Fruit fly (Drosophila melanogaster) whole organism, pupa: ENCODE results near the gene Rpn10.
A peak's percentile ranks its signal among the peaks of the same experiment; 100 is the strongest.

Source experiments
- CG10348 ChIP-seq: fragments of 200-800 bp; sonication (Bioruptor generic); IDR thresholded peaks from 2 replicates; pipeline ENCODE4 v1.3.6; 2022; ENCODE audit warnings: missing biosample characterization, missing genetic modification characterization
- CG12605 ChIP-seq: fragments of 200-800 bp; sonication (Bioruptor generic); IDR thresholded peaks from 2 replicates; pipeline ENCODE4 v1.3.6; 2022; ENCODE audit warnings: missing biosample characterization, missing genetic modification characterization
- CG13204 ChIP-seq: fragments of 200-800 bp; sonication (Bioruptor generic); optimal IDR thresholded peaks from 2 replicates; lab custom pipeline; 2018; ENCODE audit warnings: missing biosample characterization, mild to moderate bottlenecking, missing genetic modification characterization, moderate library complexity
- CG14655 ChIP-seq: fragments of 200-800 bp; sonication (Bioruptor generic); optimal IDR thresholded peaks from 3 replicates; lab custom pipeline; 2017; ENCODE audit warnings: mild to moderate bottlenecking, missing biosample characterization, missing genetic modification reagents, missing genetic modification characterization
- CG15710 ChIP-seq: fragments of 200-800 bp; sonication (Bioruptor generic); optimal IDR thresholded peaks from 2 replicates; lab custom pipeline; 2018; ENCODE audit warnings: missing biosample characterization, mild to moderate bottlenecking, missing genetic modification characterization, moderate library complexity
- CG17806 ChIP-seq: fragments of 200-800 bp; sonication (Bioruptor generic); optimal IDR thresholded peaks from 2 replicates; lab custom pipeline; 2018; ENCODE audit warnings: missing biosample characterization, mild to moderate bottlenecking, missing genetic modification characterization, moderate library complexity
- CG32121 ChIP-seq: fragments of 200-800 bp; sonication (Bioruptor generic); IDR thresholded peaks from 2 replicates; pipeline ENCODE4 v1.3.6; 2022; ENCODE audit warnings: missing biosample characterization, missing genetic modification characterization
- CG34367 ChIP-seq: fragments of 200-800 bp; sonication (Bioruptor generic); optimal IDR thresholded peaks from 2 replicates; lab custom pipeline; 2018; ENCODE audit warnings: missing biosample characterization, mild to moderate bottlenecking, missing genetic modification characterization
- CG4496 ChIP-seq: fragments of 200-800 bp; sonication (Bioruptor generic); IDR thresholded peaks from 3 replicates; pipeline ENCODE4 v1.3.6; 2022; ENCODE audit warnings: missing biosample characterization, missing genetic modification characterization
- CG8159 ChIP-seq: fragments of 200-800 bp; sonication (Bioruptor generic); optimal IDR thresholded peaks from 3 replicates; lab custom pipeline; 2018; ENCODE audit warnings: missing biosample characterization, mild to moderate bottlenecking, missing genetic modification characterization, moderate library complexity
- CG8301 ChIP-seq: fragments of 200-800 bp; sonication (Bioruptor generic); optimal IDR thresholded peaks from 2 replicates; lab custom pipeline; 2018; ENCODE audit warnings: missing biosample characterization, mild to moderate bottlenecking, missing genetic modification characterization
- CG9948 ChIP-seq: fragments of 200-800 bp; sonication (Bioruptor generic); optimal IDR thresholded peaks from 2 replicates; lab custom pipeline; 2018; ENCODE audit warnings: missing biosample characterization, mild to moderate bottlenecking, missing genetic modification characterization, moderate library complexity
- D1 ChIP-seq: fragments of 200-800 bp; sonication (Bioruptor generic); optimal IDR thresholded peaks from 2 replicates; lab custom pipeline; 2018; ENCODE audit warnings: missing biosample characterization, mild to moderate bottlenecking, missing genetic modification characterization, moderate library complexity
- EcR ChIP-seq: fragments of 200-800 bp; sonication (Bioruptor generic); optimal IDR thresholded peaks from 3 replicates; lab custom pipeline; 2019; ENCODE audit warnings: missing biosample characterization, missing genetic modification characterization, mild to moderate bottlenecking, moderate library complexity, missing genetic modification reagents
- Ets98B ChIP-seq: fragments of 200-800 bp; sonication (Bioruptor generic); IDR thresholded peaks from 2 replicates; pipeline ENCODE4 v1.3.6; 2022; ENCODE audit warnings: missing biosample characterization, missing genetic modification characterization
- Pif1A ChIP-seq: fragments of 200-800 bp; sonication (Bioruptor generic); optimal IDR thresholded peaks from 3 replicates; lab custom pipeline; 2016; ENCODE audit warnings: missing biosample characterization, missing genetic modification characterization
- Pif1B ChIP-seq: fragments of 200-800 bp; sonication (Bioruptor generic); optimal IDR thresholded peaks from 3 replicates; lab custom pipeline; 2016; ENCODE audit warnings: missing biosample characterization, missing genetic modification characterization
- Snoo ChIP-seq: fragments of 200-800 bp; sonication (Bioruptor generic); optimal IDR thresholded peaks from 3 replicates; lab custom pipeline; 2017; ENCODE audit warnings: missing biosample characterization, mild to moderate bottlenecking, missing genetic modification characterization, inconsistent platforms
- fd96Ca ChIP-seq: fragments of 200-800 bp; sonication (Bioruptor generic); IDR thresholded peaks from 3 replicates; pipeline ENCODE4 v1.3.6; 2022; ENCODE audit warnings: missing biosample characterization, missing genetic modification characterization
- gl ChIP-seq: fragments of 200-800 bp; sonication (Bioruptor generic); optimal IDR thresholded peaks from 2 replicates; lab custom pipeline; 2018; ENCODE audit warnings: missing biosample characterization, mild to moderate bottlenecking, missing genetic modification characterization
- rn ChIP-seq: fragments of 200-800 bp; sonication (Bioruptor generic); IDR thresholded peaks from 2 replicates; pipeline ENCODE4 v1.3.6; 2022; ENCODE audit warnings: missing biosample characterization, missing genetic modification characterization

Gene Rpn10

dm6 chr3L:21515823-21516715 is 20.7 kb upstream of the Rpn10 start, which contains the start of the genes SAK and Cdk12:
TSS of gene SAK (minus strand) at chr3L:21515887.
TSS of gene Cdk12 (plus strand) at chr3L:21516306.
- TF ChIP-seq Pif1A (GFP tag; lab: Kevin White, UChicago) (peak; percentile 67), Ets98B (peak; percentile 72), CG17806 (tag; lab: Kevin White, UChicago) (peak; percentile 72), EcR (GFP tag; lab: Kevin White, UChicago) (no peak), CG4496 (GFP tag; lab: Robert Waterston, UW) (peak; percentile 84), CG8159 (peak; percentile 84), CG10348 (GFP tag; lab: Robert Waterston, UW) (peak; percentile 55; the same call in 1 of the 2 replicates), CG12605 (0 out of 2 replicates have a peak, but pooled peaks have one; percentile 42), CG14655 (GFP tag; lab: Kevin White, UChicago) (peak; percentile 87), CG8301 (tag; lab: Kevin White, UChicago) (peak; percentile 56), gl (tag; lab: Kevin White, UChicago) (no peak), CG9948 (tag; lab: Kevin White, UChicago) (peak; percentile 74), CG32121 (GFP tag; lab: Robert Waterston, UW) (peak; percentile 77), Pif1B (GFP tag; lab: Kevin White, UChicago) (peak; percentile 80), CG15710 (tag; lab: Kevin White, UChicago) (peak; percentile 79), Snoo (tag; lab: Kevin White, UChicago) (peak; percentile 77), fd96Ca (GFP tag; lab: Robert Waterston, UW) (peak; percentile 69; the same call in 2 of the 3 replicates), CG34367 (peak; percentile 70), rn (no peak; the same call in 1 of the 2 replicates), D1 (tag; lab: Kevin White, UChicago) (no peak), CG13204 (GFP tag; lab: Kevin White, UChicago) (no peak)

dm6 chr3L:21516716-21517266 is 20.0 kb upstream of the Rpn10 start:
- TF ChIP-seq Snoo (tag; lab: Kevin White, UChicago) (peak; percentile 13), CG14655 (GFP tag; lab: Kevin White, UChicago) (peak; percentile 28), D1 (tag; lab: Kevin White, UChicago) (no peak), CG9948 (tag; lab: Kevin White, UChicago) (peak; percentile 8), CG4496 (GFP tag; lab: Robert Waterston, UW) (no peak), CG17806 (tag; lab: Kevin White, UChicago) (peak; percentile 4), CG8159 (peak; percentile 28), CG34367 (no peak), CG32121 (GFP tag; lab: Robert Waterston, UW) (0 out of 2 replicates have a peak, but pooled peaks have one; percentile 39), CG12605 (0 out of 2 replicates have a peak, but pooled peaks have one; percentile 39), Pif1A (GFP tag; lab: Kevin White, UChicago) (peak; percentile 36), EcR (GFP tag; lab: Kevin White, UChicago) (peak; percentile 77), fd96Ca (GFP tag; lab: Robert Waterston, UW) (0 out of 3 replicates have a peak, but pooled peaks have one; percentile 6), Ets98B (peak; percentile 33; the same call in 1 of the 2 replicates), gl (tag; lab: Kevin White, UChicago) (no peak), Pif1B (GFP tag; lab: Kevin White, UChicago) (peak; percentile 16), rn (no peak), CG13204 (GFP tag; lab: Kevin White, UChicago) (no peak), CG10348 (GFP tag; lab: Robert Waterston, UW) (no peak), CG15710 (tag; lab: Kevin White, UChicago) (peak; percentile 13), CG8301 (tag; lab: Kevin White, UChicago) (peak; percentile 22)

DNA sequence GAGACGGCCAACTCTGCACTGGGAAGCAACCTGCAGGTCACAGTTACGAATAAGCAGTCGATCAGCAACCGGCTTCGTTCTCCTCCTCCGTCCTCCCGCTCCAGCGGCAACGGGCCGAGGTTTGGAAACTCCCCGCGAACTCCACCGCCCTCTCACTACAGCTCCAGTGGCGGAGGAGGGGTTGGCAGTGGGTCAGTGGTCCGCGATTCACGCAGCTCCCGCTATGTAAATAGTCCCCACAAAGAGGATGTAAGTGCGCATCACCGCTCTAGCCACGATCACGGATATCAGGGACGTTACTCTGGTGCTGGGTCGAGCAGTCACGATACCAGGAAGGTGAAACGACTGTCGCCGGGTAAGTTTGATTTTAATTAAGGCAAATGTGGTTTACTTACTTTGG is 18.5 kb upstream of the Rpn10 start:
- no peak for TF ChIP-seq CG15710 (tag; lab: Kevin White, UChicago)
- no peak for TF ChIP-seq CG14655 (GFP tag; lab: Kevin White, UChicago)
- TF ChIP-seq gl (tag; lab: Kevin White, UChicago): no peak
- TF ChIP-seq fd96Ca (GFP tag; lab: Robert Waterston, UW): no peak
- TF ChIP-seq Pif1B (GFP tag; lab: Kevin White, UChicago): no peak
- no peak for TF ChIP-seq Snoo (tag; lab: Kevin White, UChicago)
- no peak for TF ChIP-seq CG10348 (GFP tag; lab: Robert Waterston, UW)
- TF ChIP-seq CG13204 (GFP tag; lab: Kevin White, UChicago): no peak
- TF ChIP-seq CG8301 (tag; lab: Kevin White, UChicago): no peak
- TF ChIP-seq CG32121 (GFP tag; lab: Robert Waterston, UW): no peak
- TF ChIP-seq rn: no peak
- no peak for TF ChIP-seq CG9948 (tag; lab: Kevin White, UChicago)
- TF ChIP-seq D1 (tag; lab: Kevin White, UChicago): no peak
- TF ChIP-seq CG4496 (GFP tag; lab: Robert Waterston, UW): no peak
- no peak for TF ChIP-seq CG8159
- no peak for TF ChIP-seq EcR (GFP tag; lab: Kevin White, UChicago)
- no peak for TF ChIP-seq CG17806 (tag; lab: Kevin White, UChicago)
- TF ChIP-seq CG12605: no peak
- no peak for TF ChIP-seq Ets98B
- no peak for TF ChIP-seq Pif1A (GFP tag; lab: Kevin White, UChicago)

DNA sequence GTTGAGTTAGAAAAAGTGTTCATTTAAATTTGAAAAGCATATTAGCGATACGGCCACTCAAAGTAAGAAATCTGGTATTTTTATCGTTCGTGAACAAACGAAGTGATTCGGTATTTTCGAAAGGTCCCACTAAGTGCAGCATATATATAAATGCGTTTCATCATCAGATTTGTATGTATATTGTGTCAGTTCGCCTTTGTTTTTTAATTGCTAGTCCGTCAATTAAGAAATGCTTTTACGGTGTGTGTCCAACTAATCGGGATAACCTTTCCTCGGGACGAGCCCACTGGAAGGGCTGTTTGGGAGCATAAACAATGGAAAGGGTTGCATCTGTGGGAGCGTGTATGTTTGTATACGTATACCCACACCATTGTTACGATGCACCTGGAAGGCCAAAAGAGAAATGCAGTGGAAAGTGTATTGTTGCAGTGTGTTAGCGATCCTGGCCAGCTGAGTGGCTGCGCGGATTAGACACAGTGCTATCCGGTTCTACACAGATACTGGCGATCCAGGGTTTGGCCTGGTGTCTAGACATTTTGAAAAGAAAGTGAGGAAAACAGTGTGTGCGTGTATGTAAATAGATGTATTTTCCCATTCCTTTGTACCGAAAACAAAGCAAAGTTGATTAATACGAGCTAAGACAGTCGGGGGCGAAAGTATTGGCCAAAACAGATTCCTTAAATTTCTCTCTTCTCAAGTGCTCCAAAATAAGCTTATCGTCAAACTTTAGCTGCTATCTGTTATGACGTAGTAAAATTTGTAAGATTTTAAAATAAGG is 13.6 kb upstream of the Rpn10 start, which contains the start of gene CG7611:
TSS of gene CG7611 (plus strand) at position 128 of the 778 bp plus-strand sequence.
- no peak for TF ChIP-seq CG32121 (GFP tag; lab: Robert Waterston, UW)
- peak; percentile 15 for TF ChIP-seq EcR (GFP tag; lab: Kevin White, UChicago)
